Worm (Caenorhabditis elegans) whole organism, late embryonic: ENCODE data around the gene F10E7.2.

Source experiments
- C38D4.7 ChIP-seq: fragments of 200-800 bp; sonication (Bioruptor generic); optimal IDR thresholded peaks from 2 replicates; lab custom pipeline; 2018; ENCODE audit warnings: mild to moderate bottlenecking, missing genetic modification characterization, moderate library complexity, missing compliant biosample characterization
- F13H6.1 ChIP-seq: sonication (generic microtip); optimal IDR thresholded peaks from 2 replicates; lab custom pipeline; 2016; ENCODE audit warnings: missing genetic modification characterization, missing compliant biosample characterization
- K09A11.1 ChIP-seq: sonication (generic microtip); optimal IDR thresholded peaks from 2 replicates; lab custom pipeline; 2017; ENCODE audit warnings: antibody characterized with exemption, mild to moderate bottlenecking, missing genetic modification characterization, missing compliant biosample characterization; ENCODE audit not compliant: insufficient read depth
- ama-1 ChIP-seq: fragments of 150-350 bp; optimal IDR thresholded peaks from 2 replicates; lab custom pipeline; 2014
- ceh-18 ChIP-seq: sonication (generic microtip); optimal IDR thresholded peaks from 2 replicates; lab custom pipeline; 2016; ENCODE audit warnings: missing genetic modification characterization, missing compliant biosample characterization
- ceh-22 ChIP-seq: sonication (generic microtip); optimal IDR thresholded peaks from 2 replicates; lab custom pipeline; 2017; ENCODE audit warnings: missing biosample characterization, missing genetic modification characterization
- ceh-24 ChIP-seq: sonication (generic microtip); optimal IDR thresholded peaks from 2 replicates; lab custom pipeline; 2016; ENCODE audit warnings: mild to moderate bottlenecking, missing genetic modification characterization, missing compliant biosample characterization
- ceh-30 ChIP-seq: fragments of 150-350 bp; optimal IDR thresholded peaks from 2 replicates; lab custom pipeline; 2014; ENCODE audit warnings: missing biosample characterization, missing genetic modification characterization
- ceh-31 ChIP-seq: sonication (generic microtip); optimal IDR thresholded peaks from 2 replicates; lab custom pipeline; 2016; ENCODE audit warnings: missing genetic modification characterization, missing compliant biosample characterization
- ceh-48 ChIP-seq: sonication (generic microtip); optimal IDR thresholded peaks from 2 replicates; lab custom pipeline; 2016; ENCODE audit warnings: missing genetic modification characterization, inconsistent platforms, missing compliant biosample characterization
- ceh-6 ChIP-seq: fragments of 200-800 bp; sonication (Bioruptor generic); optimal IDR thresholded peaks from 2 replicates; lab custom pipeline; 2018; ENCODE audit warnings: mild to moderate bottlenecking, missing genetic modification characterization, missing compliant biosample characterization
- ceh-9 ChIP-seq: sonication (generic microtip); optimal IDR thresholded peaks from 2 replicates; lab custom pipeline; 2016; ENCODE audit warnings: mild to moderate bottlenecking, missing genetic modification characterization, inconsistent platforms, missing compliant biosample characterization
- che-1 ChIP-seq: sonication (generic microtip); optimal IDR thresholded peaks from 2 replicates; lab custom pipeline; 2016; ENCODE audit warnings: mild to moderate bottlenecking, missing genetic modification characterization, missing compliant biosample characterization
- ets-4 ChIP-seq: sonication (generic microtip); optimal IDR thresholded peaks from 2 replicates; lab custom pipeline; 2016; ENCODE audit warnings: missing genetic modification characterization, missing compliant biosample characterization
- eyg-1 ChIP-seq: sonication (generic microtip); optimal IDR thresholded peaks from 2 replicates; lab custom pipeline; 2016; ENCODE audit warnings: missing genotype, missing genetic modification characterization, missing compliant biosample characterization
- fax-1 ChIP-seq: sonication (generic microtip); optimal IDR thresholded peaks from 2 replicates; lab custom pipeline; 2016; ENCODE audit warnings: missing genotype, missing genetic modification characterization, missing compliant biosample characterization
- fkh-10 ChIP-seq: fragments of 150-350 bp; optimal IDR thresholded peaks from 2 replicates; lab custom pipeline; 2014; ENCODE audit warnings: missing biosample characterization, missing genetic modification reagents, missing genetic modification characterization
- fkh-6 ChIP-seq: sonication (generic microtip); optimal IDR thresholded peaks from 2 replicates; lab custom pipeline; 2016; ENCODE audit warnings: missing genetic modification characterization, missing compliant biosample characterization
- hlh-13 ChIP-seq: fragments of 200-800 bp; sonication (Bioruptor generic); optimal IDR thresholded peaks from 2 replicates; lab custom pipeline; 2018; ENCODE audit warnings: mild to moderate bottlenecking, missing genetic modification characterization, missing compliant biosample characterization
- hlh-15 ChIP-seq: sonication (generic microtip); optimal IDR thresholded peaks from 2 replicates; lab custom pipeline; 2016; ENCODE audit warnings: missing genetic modification characterization, missing compliant biosample characterization
- hlh-30 ChIP-seq: sonication (generic microtip); optimal IDR thresholded peaks from 2 replicates; lab custom pipeline; 2017; ENCODE audit warnings: antibody characterized with exemption, missing genetic modification characterization, missing compliant biosample characterization; ENCODE audit not compliant: insufficient read depth
- hlh-6 ChIP-seq: sonication (generic microtip); optimal IDR thresholded peaks from 2 replicates; lab custom pipeline; 2016; ENCODE audit warnings: missing genotype, missing genetic modification characterization, missing compliant biosample characterization
- lim-6 ChIP-seq: sonication (generic microtip); optimal IDR thresholded peaks from 2 replicates; lab custom pipeline; 2016; ENCODE audit warnings: missing genetic modification characterization, missing compliant biosample characterization
- mec-3 ChIP-seq: sonication (generic microtip); optimal IDR thresholded peaks from 2 replicates; lab custom pipeline; 2016; ENCODE audit warnings: borderline replicate concordance, missing genetic modification characterization, missing compliant biosample characterization
- nfya-1 ChIP-seq: sonication (generic microtip); optimal IDR thresholded peaks from 2 replicates; lab custom pipeline; 2017; ENCODE audit warnings: missing genetic modification characterization, mild to moderate bottlenecking, missing compliant biosample characterization, antibody characterized with exemption, moderate library complexity
- nhr-232 ChIP-seq: sonication (generic microtip); optimal IDR thresholded peaks from 2 replicates; lab custom pipeline; 2016; ENCODE audit warnings: missing genetic modification characterization, missing compliant biosample characterization
- odd-2 ChIP-seq: sonication (generic microtip); optimal IDR thresholded peaks from 2 replicates; lab custom pipeline; 2017; ENCODE audit warnings: antibody characterized with exemption, mild to moderate bottlenecking, missing genetic modification characterization, missing compliant biosample characterization
- pax-1 ChIP-seq: fragments of 150-350 bp; optimal IDR thresholded peaks from 2 replicates; lab custom pipeline; 2014; ENCODE audit warnings: missing biosample characterization, missing genetic modification characterization
- pha-2 ChIP-seq: sonication (generic microtip); optimal IDR thresholded peaks from 2 replicates; lab custom pipeline; 2017; ENCODE audit warnings: mild to moderate bottlenecking, missing genetic modification characterization, missing compliant biosample characterization
- pha-4 ChIP-seq: fragments of 150-350 bp; optimal IDR thresholded peaks from 2 replicates; lab custom pipeline; 2018; ENCODE audit warnings: missing biosample characterization, missing genetic modification reagents, missing genetic modification characterization
- pros-1 ChIP-seq: fragments of 150-350 bp; optimal IDR thresholded peaks from 2 replicates; lab custom pipeline; 2014; ENCODE audit warnings: missing biosample characterization, missing genetic modification reagents, missing genetic modification characterization
- sdc-2 ChIP-seq: sonication (generic microtip); optimal IDR thresholded peaks from 2 replicates; lab custom pipeline; 2016; ENCODE audit warnings: missing genotype, missing genetic modification characterization, missing compliant biosample characterization
- tbx-2 ChIP-seq: sonication (generic microtip); optimal IDR thresholded peaks from 2 replicates; lab custom pipeline; 2016; ENCODE audit warnings: missing genetic modification characterization, missing compliant biosample characterization
- tbx-7 ChIP-seq: sonication (generic microtip); optimal IDR thresholded peaks from 2 replicates; lab custom pipeline; 2016; ENCODE audit warnings: missing genotype, missing genetic modification characterization, missing compliant biosample characterization
- ttx-3 ChIP-seq: sonication (generic microtip); optimal IDR thresholded peaks from 2 replicates; lab custom pipeline; 2016; ENCODE audit warnings: missing genetic modification reagents, missing genetic modification characterization, missing compliant biosample characterization
- unc-3 ChIP-seq, 2 experiments: fragments of 200-800 bp in 1 of 2; sonication (Bioruptor generic) in 1 of 2; sonication (generic microtip) in 1 of 2; conservative IDR thresholded peaks in 1 of 2; optimal IDR thresholded peaks in 1 of 2; 2 replicates each; pipeline versions ENCODE4 v1.3.6 to Lab custom; 2016 to 2022; ENCODE audit warnings: missing compliant biosample characterization in 2 of 2, missing genetic modification characterization in 2 of 2, missing genetic modification reagents in 1 of 2
- unc-42 ChIP-seq: sonication (generic microtip); optimal IDR thresholded peaks from 2 replicates; lab custom pipeline; 2016; ENCODE audit warnings: missing genotype, missing genetic modification characterization, missing compliant biosample characterization
- unc-55 ChIP-seq: sonication (generic microtip); optimal IDR thresholded peaks from 2 replicates; lab custom pipeline; 2017; ENCODE audit warnings: missing biosample characterization, missing genetic modification reagents, missing genetic modification characterization
- unc-86 ChIP-seq: sonication (generic microtip); optimal IDR thresholded peaks from 2 replicates; lab custom pipeline; 2016; ENCODE audit warnings: missing genetic modification characterization, missing compliant biosample characterization

F10E7.2 gene

DNA sequence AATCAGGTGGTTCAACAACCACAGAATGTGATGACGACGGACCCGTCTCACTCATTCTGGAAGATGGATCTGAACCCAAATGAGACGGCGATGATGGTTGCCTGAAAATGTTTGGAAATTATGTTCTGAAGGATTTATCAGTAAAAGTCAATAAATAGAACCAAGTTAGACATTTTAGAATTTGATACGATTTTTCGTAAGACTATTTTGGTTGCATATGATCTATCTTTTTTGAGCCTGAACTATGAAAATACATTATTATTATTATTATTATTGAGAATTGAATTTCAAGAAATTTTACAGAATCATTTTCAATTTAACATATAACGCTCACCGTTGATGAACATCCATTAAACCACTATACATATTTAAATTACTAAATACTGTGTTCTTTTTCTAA is 12.1 kb upstream of the F10E7.2 start, which contains the start of gene F10E7.9:
F10E7.9 (minus strand) TSS at position 101 of the 400 bp plus-strand sequence.
- TF ChIP-seq ceh-22 (tag; lab: Kevin White, UChicago) (no peak), sdc-2 (tag; lab: Kevin White, UChicago) (no peak), hlh-13 (GFP tag; lab: Kevin White, UChicago) (no peak), pax-1 (tag; lab: Kevin White, UChicago) (no peak), lim-6 (tag; lab: Kevin White, UChicago) (no peak), fkh-10 (GFP tag; lab: Kevin White, UChicago) (no peak), K09A11.1 (no peak), che-1 (no peak)

DNA sequence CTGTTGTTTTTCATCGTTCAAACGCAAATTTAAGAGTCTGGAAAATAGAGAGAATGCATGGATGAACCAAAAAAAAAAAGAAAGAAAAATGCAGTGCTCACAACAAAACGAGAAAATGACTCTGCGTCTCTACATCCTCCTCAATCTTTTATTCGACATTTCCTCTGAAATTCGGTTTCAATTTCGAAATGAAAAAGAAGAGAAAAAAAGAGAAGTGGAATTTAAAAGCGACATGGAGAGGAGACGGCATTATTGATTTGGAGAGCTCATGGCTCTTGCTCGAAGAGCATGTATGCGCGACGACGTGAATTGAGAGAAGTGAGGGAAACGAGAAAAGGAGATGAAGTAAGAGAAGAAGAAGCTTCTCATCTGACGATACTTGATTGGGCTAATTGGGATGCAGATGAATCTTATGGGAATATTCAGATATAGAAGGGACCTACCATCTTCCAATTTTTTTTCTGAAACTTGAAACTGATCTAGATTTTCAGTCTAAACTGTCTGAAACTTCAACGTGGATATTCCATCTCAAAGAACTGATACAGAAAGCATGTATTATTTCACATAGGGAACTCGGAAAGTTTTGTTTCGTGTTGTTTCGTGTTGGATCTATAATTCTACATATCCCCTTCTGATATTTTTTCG is 10.9 kb upstream of the F10E7.2 start:
- no peak for TF ChIP-seq pros-1 (tag; lab: Kevin White, UChicago)
- TF ChIP-seq C38D4.7 (GFP tag; lab: Kevin White, UChicago): no peak
- TF ChIP-seq unc-42 (tag; lab: Kevin White, UChicago): peak; percentile 25
- TF ChIP-seq ceh-48 (tag; lab: Kevin White, UChicago): peak; percentile 66

DNA sequence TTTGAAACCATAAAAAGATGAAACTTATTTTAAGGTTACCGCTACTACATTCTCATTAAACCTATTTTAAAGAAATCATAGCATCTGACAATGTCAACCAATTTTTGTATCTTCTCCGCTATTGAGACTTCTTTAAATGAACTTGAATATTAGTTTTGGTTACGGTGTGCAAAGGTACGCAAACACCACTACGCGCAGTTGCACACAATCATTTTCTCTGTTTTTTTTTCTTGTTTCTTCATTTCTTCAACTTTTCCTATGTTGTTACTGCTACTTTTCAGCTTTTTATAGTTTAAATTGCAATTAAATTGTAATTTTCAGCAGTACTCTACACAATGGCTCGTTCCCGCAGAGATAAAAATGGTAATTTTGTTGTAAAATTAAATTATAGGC is 10.4 kb upstream of the F10E7.2 start, which contains the start of gene F10E7.5:
F10E7.5 (plus strand) TSS at position 322 of the 393 bp plus-strand sequence.
- TF ChIP-seq hlh-30 (tag; lab: Kevin White, UChicago) (no peak), pax-1 (tag; lab: Kevin White, UChicago) (no peak), ceh-6 (GFP tag; lab: Kevin White, UChicago) (no peak), fax-1 (no peak), hlh-6 (no peak), ceh-24 (tag; lab: Kevin White, UChicago) (no peak), eyg-1 (tag; lab: Kevin White, UChicago) (no peak), ceh-30 (tag; lab: Kevin White, UChicago) (peak; percentile 21), unc-42 (tag; lab: Kevin White, UChicago) (peak; percentile 77), fkh-6 (tag; lab: Kevin White, UChicago) (no peak), K09A11.1 (no peak), tbx-2 (tag; lab: Kevin White, UChicago) (no peak), ceh-22 (tag; lab: Kevin White, UChicago) (no peak), mec-3 (no peak), unc-55 (peak; percentile 43), pha-4 (no peak), ets-4 (tag; lab: Kevin White, UChicago) (no peak), ceh-48 (tag; lab: Kevin White, UChicago) (no peak), ceh-18 (tag; lab: Kevin White, UChicago) (no peak), sdc-2 (tag; lab: Kevin White, UChicago) (no peak), F13H6.1 (no peak), unc-86 (tag; lab: Kevin White, UChicago) (no peak), pha-2 (tag; lab: Kevin White, UChicago) (no peak), ceh-9 (no peak), odd-2 (no peak), ceh-31 (no peak), unc-3 (GFP tag; conservative IDR thresholded peaks at IDR 0.05; lab: Robert Waterston, UW) (no peak), unc-3 (tag; optimal IDR thresholded peaks at IDR 0.05; lab: Kevin White, UChicago) (no peak), nfya-1 (tag; lab: Kevin White, UChicago) (peak; percentile 45), pros-1 (tag; lab: Kevin White, UChicago) (no peak), fkh-10 (GFP tag; lab: Kevin White, UChicago) (no peak)

DNA sequence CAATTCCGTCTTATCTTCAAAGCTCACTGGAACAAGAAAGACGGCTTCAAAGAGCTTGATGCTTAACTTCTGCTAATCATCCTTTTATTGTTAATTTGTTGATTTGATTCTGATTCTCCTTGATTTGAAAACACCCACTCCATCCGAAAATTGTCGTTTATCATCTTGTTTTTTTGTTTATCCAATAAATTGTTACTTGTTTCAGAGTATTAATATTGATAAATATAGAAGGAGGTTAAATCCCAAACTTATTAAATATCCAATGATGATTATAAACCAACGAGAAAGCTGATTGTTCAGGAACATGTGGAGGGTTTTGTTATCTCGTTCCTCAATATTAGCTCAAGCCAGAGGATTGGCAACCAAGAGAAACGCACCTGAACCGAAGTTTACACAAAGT is 9.3 kb upstream of the F10E7.2 start, which contains the start of gene F10E7.6:
F10E7.6 (plus strand) TSS at position 301 of the 400 bp plus-strand sequence.
- TF ChIP-seq pros-1 (tag; lab: Kevin White, UChicago): no peak
- no peak for TF ChIP-seq ama-1
- TF ChIP-seq tbx-7: no peak
- TF ChIP-seq tbx-2 (tag; lab: Kevin White, UChicago): no peak
- no peak for TF ChIP-seq F13H6.1
- TF ChIP-seq ttx-3: no peak
- TF ChIP-seq eyg-1 (tag; lab: Kevin White, UChicago): no peak
- no peak for TF ChIP-seq ceh-24 (tag; lab: Kevin White, UChicago)
- TF ChIP-seq hlh-15 (tag; lab: Kevin White, UChicago): no peak
- TF ChIP-seq lim-6 (tag; lab: Kevin White, UChicago): no peak
- no peak for TF ChIP-seq ets-4 (tag; lab: Kevin White, UChicago)
- TF ChIP-seq nhr-232: no peak
- TF ChIP-seq, all 69 proteins: peak for 0
